Worm (Caenorhabditis elegans) whole organism, L4 larva: ENCODE data around the gene miro-1.
A peak's percentile ranks its signal among the peaks of the same experiment; 100 is the strongest.

ENCODE experiments used
- D1046.2 ChIP-seq: fragments of 200-800 bp; sonication (Bioruptor generic); IDR thresholded peaks from 2 replicates; pipeline ENCODE4 v1.3.6; 2022; ENCODE audit warnings: missing genetic modification characterization, missing compliant biosample characterization
- F37D6.2 ChIP-seq: sonication (generic microtip); optimal IDR thresholded peaks from 2 replicates; lab custom pipeline; 2016; ENCODE audit warnings: mild to moderate bottlenecking, missing genetic modification characterization, missing compliant biosample characterization
- F44E2.7 ChIP-seq: fragments of 200-800 bp; sonication (Bioruptor generic); IDR thresholded peaks from 2 replicates; pipeline ENCODE4 v2.1.2; 2022; ENCODE audit warnings: missing genetic modification characterization, missing compliant biosample characterization
- T20F7.1 ChIP-seq: fragments of 200-800 bp; sonication (Bioruptor generic); optimal IDR thresholded peaks from 2 replicates; lab custom pipeline; 2018; ENCODE audit warnings: mild to moderate bottlenecking, missing genetic modification characterization, missing compliant biosample characterization
- T26A8.4 ChIP-seq: fragments of 200-800 bp; sonication (Bioruptor generic); IDR thresholded peaks from 2 replicates; pipeline ENCODE4 v1.3.6; 2022; ENCODE audit warnings: missing genetic modification characterization, missing compliant biosample characterization
- Y5F2A.4 ChIP-seq: fragments of 200-800 bp; sonication (Bioruptor generic); optimal IDR thresholded peaks from 2 replicates; lab custom pipeline; 2018; ENCODE audit warnings: mild to moderate bottlenecking, missing genetic modification characterization, missing compliant biosample characterization
- ZK546.5 ChIP-seq, 2 experiments: sonication (generic microtip); optimal IDR thresholded peaks; 2 replicates each; lab custom pipeline; 2017; ENCODE audit warnings: missing biosample characterization in 2 of 2, missing genetic modification characterization in 2 of 2
- aha-1 ChIP-seq: fragments of 150-350 bp; peaks from one replicate; lab custom pipeline; 2014; ENCODE audit warnings: missing biosample characterization, missing genetic modification characterization
- arid-1 ChIP-seq: fragments of 200-800 bp; sonication (Bioruptor generic); conservative IDR thresholded peaks from 2 replicates; pipeline ENCODE4 v1.3.6; 2022; ENCODE audit warnings: missing genetic modification reagents, missing genetic modification characterization, missing compliant biosample characterization
- attf-4 ChIP-seq: sonication (generic microtip); optimal IDR thresholded peaks from 3 replicates; lab custom pipeline; 2017; ENCODE audit warnings: missing biosample characterization, missing genetic modification characterization
- ceh-32 ChIP-seq: sonication (generic microtip); optimal IDR thresholded peaks from 2 replicates; lab custom pipeline; 2016; ENCODE audit warnings: mild to moderate bottlenecking, missing genetic modification characterization, missing compliant biosample characterization; ENCODE audit not compliant: poor library complexity
- ceh-44 ChIP-seq: fragments of 200-800 bp; sonication (Bioruptor generic); IDR thresholded peaks from 2 replicates; pipeline ENCODE4 v1.3.6; 2022; ENCODE audit warnings: missing genetic modification reagents, missing genetic modification characterization, missing compliant biosample characterization
- ceh-82 ChIP-seq: sonication (generic microtip); optimal IDR thresholded peaks from 2 replicates; lab custom pipeline; 2017; ENCODE audit warnings: missing biosample characterization, missing genetic modification characterization
- ctbp-1 ChIP-seq: fragments of 200-800 bp; sonication (Bioruptor generic); IDR thresholded peaks from 2 replicates; pipeline ENCODE4 v1.3.6; 2022; ENCODE audit warnings: missing genetic modification reagents, missing genetic modification characterization, missing compliant biosample characterization
- daf-19 ChIP-seq: fragments of 200-800 bp; sonication (Bioruptor generic); conservative IDR thresholded peaks from 2 replicates; pipeline ENCODE4 v1.3.6; 2022; ENCODE audit warnings: missing genetic modification characterization, missing compliant biosample characterization
- dmd-6 ChIP-seq: fragments of 200-800 bp; sonication (Bioruptor generic); IDR thresholded peaks from 2 replicates; pipeline ENCODE4 v1.3.6; 2022; ENCODE audit warnings: missing genetic modification reagents, missing genetic modification characterization, missing compliant biosample characterization
- dpl-1 ChIP-seq: fragments of 150-350 bp; optimal IDR thresholded peaks from 2 replicates; lab custom pipeline; 2014; ENCODE audit warnings: missing biosample characterization, missing genetic modification reagents, missing genetic modification characterization
- dve-1 ChIP-seq: sonication (generic microtip); optimal IDR thresholded peaks from 2 replicates; lab custom pipeline; 2017; ENCODE audit warnings: antibody characterized with exemption, mild to moderate bottlenecking, missing genetic modification characterization, missing compliant biosample characterization; ENCODE audit not compliant: insufficient read depth
- egl-27 ChIP-seq: sonication (generic microtip); optimal IDR thresholded peaks from 3 replicates; lab custom pipeline; 2017; ENCODE audit warnings: missing biosample characterization, missing genetic modification reagents, missing genetic modification characterization
- lim-7 ChIP-seq: fragments of 200-800 bp; sonication (Bioruptor generic); IDR thresholded peaks from 2 replicates; pipeline ENCODE4 v1.3.6; 2022; ENCODE audit warnings: missing genetic modification characterization, missing compliant biosample characterization
- lin-1 ChIP-seq: fragments of 200-800 bp; sonication (Bioruptor generic); IDR thresholded peaks from 2 replicates; pipeline ENCODE4 v1.3.6; 2022; ENCODE audit warnings: missing genetic modification reagents, missing genetic modification characterization, missing compliant biosample characterization
- lin-39 ChIP-seq: fragments of 150-350 bp; optimal IDR thresholded peaks from 2 replicates; lab custom pipeline; 2014; ENCODE audit warnings: missing biosample characterization, missing genetic modification reagents, missing genetic modification characterization
- lir-3 ChIP-seq: sonication (generic microtip); optimal IDR thresholded peaks from 2 replicates; lab custom pipeline; 2016; ENCODE audit warnings: mild to moderate bottlenecking, missing genetic modification characterization, missing compliant biosample characterization
- madf-9 ChIP-seq: fragments of 200-800 bp; sonication (Bioruptor generic); conservative IDR thresholded peaks from 2 replicates; pipeline ENCODE4 v1.3.6; 2022; ENCODE audit warnings: missing genetic modification reagents, missing genetic modification characterization, missing compliant biosample characterization
- mep-1 ChIP-seq: fragments of 150-350 bp; sonication (generic microtip); optimal IDR thresholded peaks from 3 replicates; lab custom pipeline; 2014; ENCODE audit warnings: missing biosample characterization, missing genetic modification characterization
- mes-2 ChIP-seq: sonication (generic microtip); optimal IDR thresholded peaks from 2 replicates; lab custom pipeline; 2016; ENCODE audit warnings: missing genotype, mild to moderate bottlenecking, missing genetic modification characterization, missing compliant biosample characterization; ENCODE audit not compliant: poor library complexity, severe bottlenecking
- nhr-111 ChIP-seq: fragments of 200-800 bp; sonication (Bioruptor generic); optimal IDR thresholded peaks from 2 replicates; lab custom pipeline; 2018; ENCODE audit warnings: mild to moderate bottlenecking, missing genetic modification characterization, missing compliant biosample characterization
- nhr-28 ChIP-seq: fragments of 150-350 bp; optimal IDR thresholded peaks from 2 replicates; lab custom pipeline; 2014; ENCODE audit warnings: missing biosample characterization, missing genetic modification characterization
- nhr-41 ChIP-seq: fragments of 200-800 bp; sonication (Bioruptor generic); IDR thresholded peaks from 2 replicates; pipeline ENCODE4 v1.3.6; 2022; ENCODE audit warnings: missing genetic modification reagents, missing genetic modification characterization, missing compliant biosample characterization
- nhr-48 ChIP-seq: sonication (generic microtip); optimal IDR thresholded peaks from 2 replicates; lab custom pipeline; 2016; ENCODE audit warnings: mild to moderate bottlenecking, missing genetic modification characterization, missing compliant biosample characterization
- nhr-77 ChIP-seq: fragments of 150-350 bp; optimal IDR thresholded peaks from 2 replicates; lab custom pipeline; 2014; ENCODE audit warnings: missing biosample characterization, missing genetic modification characterization
- pha-4 ChIP-seq, 2 experiments: fragments of 150-350 bp in 1 of 2; fragments of 200-800 bp in 1 of 2; sonication (Bioruptor generic) in 1 of 2; IDR thresholded peaks in 1 of 2; optimal IDR thresholded peaks in 1 of 2; 2 replicates each; pipeline versions ENCODE4 v1.3.6 to Lab custom; 2014 to 2022; ENCODE audit warnings: missing genetic modification characterization in 2 of 2, missing genetic modification reagents in 2 of 2, missing biosample characterization in 1 of 2, missing compliant biosample characterization in 1 of 2
- pqm-1 ChIP-seq: sonication (generic microtip); optimal IDR thresholded peaks from 2 replicates; lab custom pipeline; 2017; ENCODE audit warnings: missing biosample characterization, missing genetic modification characterization
- rbr-2 ChIP-seq: sonication (generic microtip); optimal IDR thresholded peaks from 2 replicates; lab custom pipeline; 2016; ENCODE audit warnings: missing genotype, missing genetic modification characterization, missing compliant biosample characterization
- sdz-12 ChIP-seq: fragments of 200-800 bp; sonication (Bioruptor generic); optimal IDR thresholded peaks from 2 replicates; lab custom pipeline; 2018; ENCODE audit warnings: mild to moderate bottlenecking, missing genetic modification characterization, missing compliant biosample characterization
- set-16 ChIP-seq: fragments of 200-800 bp; sonication (Bioruptor generic); IDR thresholded peaks from 2 replicates; pipeline ENCODE4 v1.3.6; 2022; ENCODE audit warnings: missing genetic modification reagents, missing genetic modification characterization, missing compliant biosample characterization
- skn-1 ChIP-seq: fragments of 150-350 bp; optimal IDR thresholded peaks from 2 replicates; lab custom pipeline; 2014; ENCODE audit warnings: missing biosample characterization, missing genetic modification characterization
- snpc-1.2 ChIP-seq: fragments of 200-800 bp; sonication (Bioruptor generic); IDR thresholded peaks from 2 replicates; pipeline ENCODE4 v1.3.6; 2022; ENCODE audit warnings: missing genetic modification reagents, missing genetic modification characterization, missing compliant biosample characterization
- snpc-4 ChIP-seq: fragments of 150-350 bp; optimal IDR thresholded peaks from 2 replicates; lab custom pipeline; 2014; ENCODE audit warnings: missing biosample characterization, missing genetic modification characterization
- unc-130 ChIP-seq: sonication (generic microtip); optimal IDR thresholded peaks from 2 replicates; lab custom pipeline; 2016; ENCODE audit warnings: missing genetic modification reagents, missing genetic modification characterization, missing compliant biosample characterization
- unc-39 ChIP-seq: sonication (generic microtip); optimal IDR thresholded peaks from 2 replicates; lab custom pipeline; 2017; ENCODE audit warnings: missing biosample characterization, missing genetic modification characterization
- zfp-3 ChIP-seq: fragments of 200-800 bp; sonication (Bioruptor generic); conservative IDR thresholded peaks from 2 replicates; pipeline ENCODE4 v1.3.6; 2022; ENCODE audit warnings: missing genetic modification reagents, missing genetic modification characterization, missing compliant biosample characterization
- zip-11 ChIP-seq: fragments of 200-800 bp; sonication (Bioruptor generic); IDR thresholded peaks from 2 replicates; pipeline ENCODE4 v1.3.6; 2022; ENCODE audit warnings: missing genetic modification characterization, missing compliant biosample characterization
- zip-2 ChIP-seq: fragments of 150-350 bp; optimal IDR thresholded peaks from 2 replicates; lab custom pipeline; 2014; ENCODE audit warnings: missing biosample characterization, missing genetic modification characterization
- ztf-11 ChIP-seq: fragments of 150-350 bp; optimal IDR thresholded peaks from 2 replicates; lab custom pipeline; 2014; ENCODE audit warnings: missing biosample characterization, missing genetic modification characterization
- ztf-7 ChIP-seq: fragments of 150-350 bp; optimal IDR thresholded peaks from 2 replicates; lab custom pipeline; 2014; ENCODE audit warnings: missing biosample characterization, missing genetic modification characterization

Gene miro-1

DNA sequence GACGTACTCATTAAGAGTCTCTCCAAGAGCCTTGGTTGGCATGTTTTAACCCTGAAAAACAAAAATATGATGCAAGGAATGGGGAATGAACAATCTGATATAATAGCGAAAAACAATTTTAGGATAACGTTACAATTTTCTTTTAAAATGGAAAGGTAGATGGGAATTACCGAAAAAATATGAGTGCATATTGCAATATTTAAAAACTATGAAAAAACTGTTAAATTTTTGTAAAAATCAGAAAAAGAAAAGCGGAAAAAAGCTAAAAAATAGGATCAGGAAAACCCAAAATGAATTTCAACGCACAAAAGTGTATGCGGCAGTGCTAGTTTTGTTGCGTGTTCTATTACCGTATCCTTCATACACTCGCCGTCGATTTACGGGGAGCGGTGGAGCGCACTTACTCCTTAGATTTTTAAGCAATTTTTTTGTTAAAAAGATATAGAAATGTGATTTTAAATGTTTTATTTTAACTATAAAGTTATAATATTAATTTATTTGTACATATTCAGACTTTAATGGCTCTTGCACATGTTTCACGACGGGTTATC, 34.2 kb upstream of the miro-1 start, which contains the start of the genes rpl-20 and Y17G9B.5 (continued):
- TF ChIP-seq ctbp-1 (GFP tag; lab: Robert Waterston, UW) = peak; percentile 99
- TF ChIP-seq mes-2 (tag; lab: Kevin White, UChicago) = peak; percentile 99
- TF ChIP-seq unc-130 (GFP tag; lab: Kevin White, UChicago) = peak; percentile 98
- TF ChIP-seq nhr-41 (GFP tag; lab: Robert Waterston, UW) = peak; percentile 97
- TF ChIP-seq lin-39 (tag; lab: Kevin White, UChicago) = peak; percentile 91

ce11 chrIV:4749155-4749554, 33.5 kb upstream of the miro-1 start:
- TF ChIP-seq D1046.2 (GFP tag; lab: Robert Waterston, UW) (no peak), lim-7 (peak; percentile 48; the same call in 1 of the 2 replicates), zip-2 (tag; lab: Kevin White, UChicago) (no peak), nhr-48 (tag; lab: Kevin White, UChicago) (no peak), mep-1 (tag; lab: Kevin White, UChicago) (no peak), egl-27 (tag; lab: Kevin White, UChicago) (no peak), ceh-44 (GFP tag; lab: Robert Waterston, UW) (0 out of 2 replicates have a peak, but pooled peaks have one; percentile 46), nhr-41 (GFP tag; lab: Robert Waterston, UW) (no peak), F44E2.7 (GFP tag; lab: Robert Waterston, UW) (0 out of 2 replicates have a peak, but pooled peaks have one; percentile 20), dve-1 (tag; lab: Kevin White, UChicago) (no peak), aha-1 (tag; lab: Kevin White, UChicago) (peak; percentile 29), dpl-1 (no peak), T26A8.4 (GFP tag; lab: Robert Waterston, UW) (no peak), nhr-28 (no peak), arid-1 (GFP tag; lab: Robert Waterston, UW) (no peak), nhr-77 (tag; lab: Kevin White, UChicago) (no peak), snpc-1.2 (GFP tag; lab: Robert Waterston, UW) (no peak; the same call in 1 of the 2 replicates), ceh-82 (no peak), nhr-111 (GFP tag; lab: Kevin White, UChicago) (no peak), attf-4 (tag; lab: Kevin White, UChicago) (no peak), lir-3 (tag; lab: Kevin White, UChicago) (no peak), set-16 (GFP tag; lab: Robert Waterston, UW) (peak; percentile 69), ztf-7 (tag; lab: Kevin White, UChicago) (no peak)

- no peak for TF ChIP-seq skn-1
- TF ChIP-seq Y5F2A.4 = no peak
- no peak for TF ChIP-seq lin-39 (tag; lab: Kevin White, UChicago)
- TF ChIP-seq ZK546.5 (tag; optimal IDR thresholded peaks at IDR 0.05; lab: Kevin White, UChicago) = no peak
- TF ChIP-seq pqm-1 (tag; lab: Kevin White, UChicago) = peak; percentile 5
- TF ChIP-seq zip-11 (GFP tag; lab: Robert Waterston, UW) = no peak
- TF ChIP-seq F37D6.2 = peak; percentile 1
- TF ChIP-seq madf-9 (GFP tag; lab: Robert Waterston, UW) = peak; percentile 54; the same call in 1 of the 2 replicates
- peak; percentile 69 for TF ChIP-seq lim-7
- peak; percentile 43 for TF ChIP-seq unc-130 (GFP tag; lab: Kevin White, UChicago)
- peak; percentile 68 for TF ChIP-seq rbr-2 (tag; lab: Kevin White, UChicago)
- TF ChIP-seq dmd-6 (GFP tag; lab: Robert Waterston, UW) = peak; percentile 63
- TF ChIP-seq ztf-11 (tag; lab: Kevin White, UChicago) = no peak
- TF ChIP-seq snpc-4 (tag; lab: Kevin White, UChicago) = no peak
- peak; percentile 84; the same call in 1 of the 2 replicates for TF ChIP-seq daf-19 (GFP tag; lab: Robert Waterston, UW)
- TF ChIP-seq pha-4 (GFP tag; IDR thresholded peaks at IDR 0.05; lab: Robert Waterston, UW) = peak; percentile 65; the same call in 1 of the 2 replicates
- no peak for TF ChIP-seq pha-4 (tag; optimal IDR thresholded peaks at IDR 0.05; lab: Kevin White, UChicago)
- peak; percentile 50 for TF ChIP-seq T20F7.1 (GFP tag; lab: Kevin White, UChicago)
- no peak for TF ChIP-seq ceh-32 (tag; lab: Kevin White, UChicago)
- no peak for TF ChIP-seq unc-39 (tag; lab: Kevin White, UChicago)
- no peak for TF ChIP-seq zfp-3 (GFP tag; lab: Robert Waterston, UW)
- TF ChIP-seq lin-1 = peak; percentile 63; the same call in 1 of the 2 replicates
- no peak for TF ChIP-seq sdz-12 (GFP tag; lab: Kevin White, UChicago)
Measured at ce11 chrIV:4748408-4749105, 33.0 kb upstream of the miro-1 start, which contains the start of gene cyc-2.1. Gene cyc-2.1, minus strand, starts transcription at chrIV:4749012.
